Worm (Caenorhabditis elegans): ENCODE measurements around the gene F41C6.7.

Gene F41C6.7

ce11 chrX:6920132-6920531 lies 35.1 kb upstream of the F41C6.7 start:
- TF ChIP-seq lsy-2 (tag; optimal IDR thresholded peaks at IDR 0.05) (no peak), bed-3 (GFP tag; optimal IDR thresholded peaks at IDR 0.05) (no peak), unc-39 (tag; optimal IDR thresholded peaks at IDR 0.05) (no peak), elt-3 (tag; optimal IDR thresholded peaks at IDR 0.05) (no peak)

ce11 chrX:6916150-6916549 lies 31.1 kb upstream of the F41C6.7 start:
- no peak for TF ChIP-seq mep-1 (tag; optimal IDR thresholded peaks at IDR 0.05)
- no peak for TF ChIP-seq unc-62 (GFP tag; optimal IDR thresholded peaks at IDR 0.05)
- no peak for TF ChIP-seq ham-2 (GFP tag; optimal IDR thresholded peaks at IDR 0.05)
- no peak for TF ChIP-seq mab-5 (tag; optimal IDR thresholded peaks at IDR 0.05)
- TF ChIP-seq elt-1 (tag; optimal IDR thresholded peaks at IDR 0.05; ENCODE audit: borderline replicate concordance, insufficient read depth): no peak
- TF ChIP-seq ceh-43 (GFP tag; optimal IDR thresholded peaks at IDR 0.05): no peak
- TF ChIP-seq lin-13 (tag; optimal IDR thresholded peaks at IDR 0.05): no peak
- no peak for TF ChIP-seq ceh-39 (tag; optimal IDR thresholded peaks at IDR 0.05)
- no peak for TF ChIP-seq zip-8 (tag; optimal IDR thresholded peaks at IDR 0.05)

ce11 chrX:6915279-6915678 lies 30.2 kb upstream of the F41C6.7 start:
- TF ChIP-seq nhr-2 (tag; optimal IDR thresholded peaks at IDR 0.05) (peak; percentile 11), ztf-11 (tag; optimal IDR thresholded peaks at IDR 0.05) (no peak), hlh-1 (tag; optimal IDR thresholded peaks at IDR 0.05) (peak; percentile 95)

- TF ChIP-seq tbx-8 (GFP tag; optimal IDR thresholded peaks at IDR 0.05) (no peak), mep-1 (tag; optimal IDR thresholded peaks at IDR 0.05) (no peak), sem-2 (GFP tag; optimal IDR thresholded peaks at IDR 0.05) (no peak), blmp-1 (tag; optimal IDR thresholded peaks at IDR 0.05) (no peak), nhr-237 (tag; optimal IDR thresholded peaks at IDR 0.05) (no peak), cnd-1 (tag; optimal IDR thresholded peaks at IDR 0.05) (no peak), elt-3 (tag; optimal IDR thresholded peaks at IDR 0.05) (no peak), M03D4.4 (tag; optimal IDR thresholded peaks at IDR 0.05) (no peak), mab-5 (tag; optimal IDR thresholded peaks at IDR 0.05) (no peak), hlh-1 (tag; optimal IDR thresholded peaks at IDR 0.05) (no peak), ham-2 (GFP tag; optimal IDR thresholded peaks at IDR 0.05) (no peak), nhr-28 (tag; optimal IDR thresholded peaks at IDR 0.05) (no peak)
Measured at ce11 chrX:6913989-6914388, 28.9 kb upstream of the F41C6.7 start, which contains the start of gene nhx-4. Gene nhx-4, plus strand, starts transcription at chrX:6914289.

ce11 chrX:6905581-6905980 lies 20.5 kb upstream of the F41C6.7 start:
- TF ChIP-seq lin-32 (GFP tag; optimal IDR thresholded peaks at IDR 0.05) (no peak), bed-3 (GFP tag; optimal IDR thresholded peaks at IDR 0.05) (no peak), mls-2 (tag; optimal IDR thresholded peaks at IDR 0.05) (no peak), unc-120 (tag; optimal IDR thresholded peaks at IDR 0.05; ENCODE audit: poor library complexity, severe bottlenecking) (no peak), cnd-1 (tag; optimal IDR thresholded peaks at IDR 0.05) (no peak), nhr-76 (tag; optimal IDR thresholded peaks at IDR 0.05) (no peak), blmp-1 (tag; optimal IDR thresholded peaks at IDR 0.05) (no peak), unc-39 (tag; optimal IDR thresholded peaks at IDR 0.05) (no peak), mab-5 (tag; optimal IDR thresholded peaks at IDR 0.05) (no peak), ces-1 (GFP tag; optimal IDR thresholded peaks at IDR 0.05) (no peak), lsy-2 (tag; optimal IDR thresholded peaks at IDR 0.05) (no peak)

- TF ChIP-seq mab-5 (tag; optimal IDR thresholded peaks at IDR 0.05): no peak
- TF ChIP-seq ceh-43 (GFP tag; optimal IDR thresholded peaks at IDR 0.05): no peak
- TF ChIP-seq tbx-8 (GFP tag; optimal IDR thresholded peaks at IDR 0.05): no peak
- no peak for TF ChIP-seq flh-1 (GFP tag; optimal IDR thresholded peaks at IDR 0.05)
- no peak for TF ChIP-seq unc-62 (GFP tag; optimal IDR thresholded peaks at IDR 0.05)
- peak; percentile 56 for TF ChIP-seq hlh-1 (tag; optimal IDR thresholded peaks at IDR 0.05)
Measured at ce11 chrX:6904064-6904771, 19.1 kb upstream of the F41C6.7 start, which contains the start of gene sid-5. Gene sid-5, plus strand, starts transcription at chrX:6904721.

Data from whole organism, mixed stage, embryonic.